Fruit fly (Drosophila melanogaster) whole organism, wandering third instar larva: ENCODE results near the gene Dhfr.

ENCODE experiments used
- CG9705 ChIP-seq: fragments of 200-800 bp; sonication (Bioruptor generic); optimal IDR thresholded peaks from 2 replicates; lab custom pipeline; 2018; ENCODE audit warnings: missing biosample characterization, mild to moderate bottlenecking, missing genetic modification characterization
- Dfd ChIP-seq: fragments of >200 bp; optimal IDR thresholded peaks from 2 replicates; lab custom pipeline; 2017; ENCODE audit warnings: missing biosample characterization, missing genetic modification characterization
- Dif ChIP-seq: fragments of 200-275, 200-300 bp; sonication (Bioruptor generic); optimal IDR thresholded peaks from 2 replicates; lab custom pipeline; 2018; ENCODE audit warnings: missing biosample characterization, missing genetic modification characterization; ENCODE audit not compliant: partially characterized antibody
- GATAd ChIP-seq: sonication (Bioruptor generic); optimal IDR thresholded peaks from 2 replicates; lab custom pipeline; 2016; ENCODE audit warnings: missing biosample characterization, missing genetic modification characterization
- HLH106 ChIP-seq: fragments of 200-800 bp; optimal IDR thresholded peaks from 3 replicates; lab custom pipeline; 2019; ENCODE audit warnings: missing biosample characterization, mild to moderate bottlenecking, missing genetic modification characterization, moderate library complexity
- Hnf4 ChIP-seq: fragments of 200-800 bp; sonication (Bioruptor generic); optimal IDR thresholded peaks from 2 replicates; lab custom pipeline; 2016; ENCODE audit warnings: missing biosample characterization, mild to moderate bottlenecking, missing genetic modification characterization
- Hr78 ChIP-seq: fragments of >200 bp; optimal IDR thresholded peaks from 2 replicates; lab custom pipeline; 2017; ENCODE audit warnings: missing biosample characterization, missing genetic modification characterization
- Hr83 ChIP-seq: fragments of 200-300 bp; sonication (Bioruptor generic); optimal IDR thresholded peaks from 2 replicates; lab custom pipeline; 2016; ENCODE audit warnings: missing biosample characterization, mild to moderate bottlenecking, missing genetic modification characterization, moderate library complexity; ENCODE audit not compliant: poor library complexity, severe bottlenecking
- Jra ChIP-seq: sonication (Bioruptor generic); optimal IDR thresholded peaks from 2 replicates; lab custom pipeline; 2016; ENCODE audit warnings: missing biosample characterization, missing genetic modification characterization
- Myc ChIP-seq: fragments of >200 bp; optimal IDR thresholded peaks from 2 replicates; lab custom pipeline; 2017
- N ChIP-seq: fragments of >200 bp; optimal IDR thresholded peaks from 2 replicates; lab custom pipeline; 2018; ENCODE audit warnings: missing biosample characterization, missing external identifiers, missing genetic modification characterization
- Rel ChIP-seq, 2 experiments: fragments of 200-800 bp; sonication (Bioruptor generic) in 1 of 2; optimal IDR thresholded peaks; 2 replicates in 1 of 2; 3 replicates in 1 of 2; lab custom pipeline; 2016 to 2019; ENCODE audit warnings: mild to moderate bottlenecking in 2 of 2, missing biosample characterization in 2 of 2, missing genetic modification characterization in 2 of 2, moderate library complexity in 1 of 2
- Sp1 ChIP-seq: fragments of 200-800 bp; sonication (Bioruptor generic); optimal IDR thresholded peaks from 3 replicates; lab custom pipeline; 2019; ENCODE audit warnings: missing biosample characterization, mild to moderate bottlenecking, missing genetic modification characterization, moderate library complexity
- Vsx2 ChIP-seq: fragments of 200-300, 225-300 bp; sonication (Bioruptor generic); optimal IDR thresholded peaks from 2 replicates; lab custom pipeline; 2018; ENCODE audit warnings: missing biosample characterization, missing genetic modification characterization; ENCODE audit not compliant: partially characterized antibody
- br ChIP-seq: fragments of 200-800 bp; sonication (Bioruptor generic); optimal IDR thresholded peaks from 2 replicates; lab custom pipeline; 2016; ENCODE audit warnings: missing biosample characterization, missing genetic modification characterization
- brk ChIP-seq: fragments of 200-800 bp; sonication (Bioruptor generic); optimal IDR thresholded peaks from 2 replicates; lab custom pipeline; 2016; ENCODE audit warnings: missing biosample characterization, mild to moderate bottlenecking, missing genetic modification characterization
- dl ChIP-seq, 2 experiments: fragments of 175-275, 200-275 bp in 1 of 2; fragments of 200-275 bp in 1 of 2; sonication (Bioruptor generic); optimal IDR thresholded peaks; lab custom pipeline; 2018; ENCODE audit warnings: mild to moderate bottlenecking in 2 of 2, missing biosample characterization in 2 of 2, missing genetic modification characterization in 2 of 2, moderate library complexity in 2 of 2; ENCODE audit not compliant: partially characterized antibody in 2 of 2, insufficient read depth in 1 of 2
- dsf ChIP-seq: sonication (Bioruptor generic); optimal IDR thresholded peaks from 2 replicates; lab custom pipeline; 2016; ENCODE audit warnings: missing biosample characterization, missing genetic modification characterization, borderline replicate concordance
- ey ChIP-seq: fragments of 200-800 bp; sonication (Bioruptor generic); optimal IDR thresholded peaks from 2 replicates; lab custom pipeline; 2016; ENCODE audit warnings: missing biosample characterization, missing genetic modification characterization
- foxo ChIP-seq, 2 experiments: fragments of 200-800 bp; sonication (Bioruptor generic); optimal IDR thresholded peaks; 2 replicates in 1 of 2; 3 replicates in 1 of 2; lab custom pipeline; 2016 to 2017; ENCODE audit warnings: missing biosample characterization in 2 of 2, missing genetic modification characterization in 2 of 2
- fru ChIP-seq: fragments of 200-800 bp; sonication (Bioruptor generic); optimal IDR thresholded peaks from 3 replicates; lab custom pipeline; 2016; ENCODE audit warnings: missing biosample characterization, mild to moderate bottlenecking, missing genetic modification characterization
- h ChIP-seq: fragments of 200-800 bp; sonication (Bioruptor generic); optimal IDR thresholded peaks from 3 replicates; lab custom pipeline; 2016; ENCODE audit warnings: missing biosample characterization, mild to moderate bottlenecking, missing genetic modification characterization
- jim ChIP-seq: fragments of 175-275, 200-325 bp; sonication (Bioruptor generic); optimal IDR thresholded peaks from 2 replicates; lab custom pipeline; 2016; ENCODE audit warnings: missing biosample characterization, mild to moderate bottlenecking, missing genetic modification characterization
- lola ChIP-seq: fragments of >200 bp; optimal IDR thresholded peaks from 2 replicates; lab custom pipeline; 2017; ENCODE audit warnings: missing biosample characterization, missing genetic modification characterization
- pan ChIP-seq: fragments of >200 bp; optimal IDR thresholded peaks from 2 replicates; lab custom pipeline; 2017
- rgr ChIP-seq: fragments of 200-800 bp; sonication (Bioruptor generic); optimal IDR thresholded peaks from 3 replicates; lab custom pipeline; 2016; ENCODE audit warnings: missing biosample characterization, mild to moderate bottlenecking, missing genetic modification characterization
- sv ChIP-seq: fragments of 200-800 bp; sonication (Bioruptor generic); optimal IDR thresholded peaks from 3 replicates; lab custom pipeline; 2016; ENCODE audit warnings: missing biosample characterization, missing genetic modification characterization
- tai ChIP-seq: sonication (Bioruptor generic); optimal IDR thresholded peaks from 2 replicates; lab custom pipeline; 2016; ENCODE audit warnings: missing biosample characterization, missing genetic modification characterization
- usp ChIP-seq: fragments of >200 bp; optimal IDR thresholded peaks from 2 replicates; lab custom pipeline; 2017; ENCODE audit warnings: missing biosample characterization, missing genetic modification characterization

Gene Dhfr

dm6 chr3R:16453597-16453996, 27.4 kb upstream of the Dhfr start, which contains the start of gene Pak3:
Gene Pak3, minus strand, starts transcription at chr3R:16453821.
- TF ChIP-seq Vsx2 (GFP tag; lab: Kevin White, UChicago): peak; percentile 48
- peak; percentile 58 for TF ChIP-seq Hr83 (GFP tag; lab: Kevin White, UChicago)
- TF ChIP-seq br (GFP tag; lab: Kevin White, UChicago): no peak
- no peak for TF ChIP-seq N (GFP tag; lab: Kevin White, UChicago)
- no peak for TF ChIP-seq sv (GFP tag; lab: Kevin White, UChicago)
- TF ChIP-seq pan (lab: Kevin White, UChicago): no peak
- no peak for TF ChIP-seq tai (GFP tag; lab: Kevin White, UChicago)
- TF ChIP-seq Rel (GFP tag; optimal IDR thresholded peaks at IDR 0.05; lab: Kevin White, UChicago): no peak
- TF ChIP-seq Rel (tag; optimal IDR thresholded peaks at IDR 0.05; lab: Kevin White, UChicago): peak; percentile 8
- no peak for TF ChIP-seq Hnf4 (GFP tag; lab: Kevin White, UChicago)

- TF ChIP-seq lola (GFP tag; lab: Kevin White, UChicago): no peak
- no peak for TF ChIP-seq Hnf4 (GFP tag; lab: Kevin White, UChicago)
- TF ChIP-seq N (GFP tag; lab: Kevin White, UChicago): no peak
- TF ChIP-seq Dif (GFP tag; lab: Kevin White, UChicago): no peak
- no peak for TF ChIP-seq brk (GFP tag; lab: Kevin White, UChicago)
- TF ChIP-seq CG9705: no peak
- TF ChIP-seq Rel (GFP tag; optimal IDR thresholded peaks at IDR 0.05; lab: Kevin White, UChicago): no peak
- TF ChIP-seq Rel (tag; optimal IDR thresholded peaks at IDR 0.05; lab: Kevin White, UChicago): no peak
- no peak for TF ChIP-seq ey (GFP tag; lab: Kevin White, UChicago)
- TF ChIP-seq dl (GFP tag; optimal IDR thresholded peaks at IDR 0.05; lab: Kevin White, UChicago; ENCODE audit: insufficient read depth in 1 of 2, partially characterized antibody in 2 of 2): no peak
- TF ChIP-seq Dfd (GFP tag; lab: Kevin White, UChicago): no peak
- no peak for TF ChIP-seq jim (GFP tag; lab: Kevin White, UChicago)
- no peak for TF ChIP-seq Jra (GFP tag; lab: Kevin White, UChicago)
- TF ChIP-seq sv (GFP tag; lab: Kevin White, UChicago): no peak
- no peak for TF ChIP-seq foxo (GFP tag; optimal IDR thresholded peaks at IDR 0.05; lab: Kevin White, UChicago)
- TF ChIP-seq fru (GFP tag; lab: Kevin White, UChicago): no peak
- no peak for TF ChIP-seq rgr (GFP tag; lab: Kevin White, UChicago)
- no peak for TF ChIP-seq br (GFP tag; lab: Kevin White, UChicago)
- TF ChIP-seq pan (lab: Kevin White, UChicago): no peak
- no peak for TF ChIP-seq h (GFP tag; lab: Kevin White, UChicago)
- no peak for TF ChIP-seq dsf
Measured at dm6 chr3R:16454192-16454591, 26.8 kb upstream of the Dhfr start, which contains the start of gene CG10405. Gene CG10405, plus strand, starts transcription at chr3R:16454492.

- TF ChIP-seq GATAd (no peak), CG9705 (no peak), lola (GFP tag; lab: Kevin White, UChicago) (no peak), Hr78 (no peak), Jra (GFP tag; lab: Kevin White, UChicago) (no peak), brk (GFP tag; lab: Kevin White, UChicago) (no peak), tai (GFP tag; lab: Kevin White, UChicago) (no peak), Dif (GFP tag; lab: Kevin White, UChicago) (no peak), Hr83 (GFP tag; lab: Kevin White, UChicago) (no peak), rgr (GFP tag; lab: Kevin White, UChicago) (no peak), HLH106 (no peak)
Measured at dm6 chr3R:16455875-16456274, 25.1 kb upstream of the Dhfr start, which contains the start of gene CG14883. Gene CG14883, plus strand, starts transcription at chr3R:16456052.

dm6 chr3R:16456607-16457006, 24.4 kb upstream of the Dhfr start:
- TF ChIP-seq HLH106: no peak
- no peak for TF ChIP-seq Sp1 (GFP tag; lab: Kevin White, UChicago)
- no peak for TF ChIP-seq Hr78

DNA sequence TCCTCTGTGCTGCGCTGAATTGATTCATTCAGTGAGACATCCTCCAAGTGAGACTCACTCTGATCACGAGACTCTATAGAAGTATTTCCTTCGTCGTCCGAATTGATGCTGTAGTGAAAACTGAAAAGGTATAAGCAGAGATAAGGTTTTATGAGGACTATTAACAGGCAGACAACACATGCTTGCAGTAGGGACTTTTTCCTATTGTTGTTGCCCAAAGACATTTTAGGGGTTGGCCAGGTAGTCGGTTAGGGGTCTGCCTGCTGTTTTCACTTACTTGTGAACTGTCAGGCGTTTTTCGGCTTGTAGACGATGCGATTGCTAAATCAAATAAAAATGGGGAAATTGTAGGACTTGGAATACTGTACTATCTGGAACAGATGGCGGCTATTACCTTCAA, 12.4 kb upstream of the Dhfr start:
- TF ChIP-seq usp (GFP tag; lab: Kevin White, UChicago): no peak
- TF ChIP-seq dsf: no peak
- no peak for TF ChIP-seq lola (GFP tag; lab: Kevin White, UChicago)
- no peak for TF ChIP-seq br (GFP tag; lab: Kevin White, UChicago)
- no peak for TF ChIP-seq h (GFP tag; lab: Kevin White, UChicago)
- no peak for TF ChIP-seq Myc
